Worm (Caenorhabditis elegans) whole organism, mixed stage, embryonic: ENCODE measurements around the gene spe-39.

ENCODE experiments used
- ceh-83 ChIP-seq: fragments of 200-800 bp; sonication (Bioruptor generic); optimal IDR thresholded peaks from 2 replicates; lab custom pipeline; 2018; ENCODE audit warnings: mild to moderate bottlenecking, missing genetic modification characterization, missing compliant biosample characterization
- drap-1 ChIP-seq: fragments of 200-800 bp; sonication (Bioruptor generic); optimal IDR thresholded peaks from 3 replicates; lab custom pipeline; 2018; ENCODE audit warnings: mild to moderate bottlenecking, missing genetic modification characterization, missing compliant biosample characterization
- elt-3 ChIP-seq: fragments of 150-350 bp; optimal IDR thresholded peaks from 2 replicates; lab custom pipeline; 2014; ENCODE audit warnings: missing biosample characterization, missing genetic modification characterization
- lin-13 ChIP-seq: fragments of 150-350 bp; optimal IDR thresholded peaks from 2 replicates; lab custom pipeline; 2014; ENCODE audit warnings: missing biosample characterization, missing genetic modification characterization
- mep-1 ChIP-seq: fragments of 150-350 bp; optimal IDR thresholded peaks from 2 replicates; lab custom pipeline; 2017; ENCODE audit warnings: missing biosample characterization, missing genetic modification reagents, missing genetic modification characterization, inconsistent platforms
- nhr-237 ChIP-seq: fragments of 150-350 bp; optimal IDR thresholded peaks from 2 replicates; lab custom pipeline; 2014; ENCODE audit warnings: missing biosample characterization, missing genetic modification characterization
- nhr-28 ChIP-seq: fragments of 150-350 bp; optimal IDR thresholded peaks from 2 replicates; lab custom pipeline; 2014; ENCODE audit warnings: missing biosample characterization, missing genetic modification characterization
- unc-39 ChIP-seq: fragments of 150-350 bp; optimal IDR thresholded peaks from 2 replicates; lab custom pipeline; 2014; ENCODE audit warnings: missing biosample characterization, missing genetic modification characterization
- ztf-11 ChIP-seq: fragments of 150-350 bp; optimal IDR thresholded peaks from 2 replicates; lab custom pipeline; 2014; ENCODE audit warnings: missing biosample characterization, missing genetic modification characterization

- TF ChIP-seq lin-13 (tag; lab: Kevin White, UChicago) (no peak), unc-39 (tag; lab: Kevin White, UChicago) (no peak), elt-3 (tag; lab: Kevin White, UChicago) (no peak), ztf-11 (tag; lab: Kevin White, UChicago) (no peak), mep-1 (tag; lab: Kevin White, UChicago) (no peak), drap-1 (GFP tag; lab: Kevin White, UChicago) (no peak), nhr-237 (tag; lab: Kevin White, UChicago) (no peak), ceh-83 (no peak), nhr-28 (tag; lab: Kevin White, UChicago) (no peak)
Measured at ce11 chrV:6830755-6831227, 45.5 kb downstream of the spe-39 start, which contains the start of gene col-142.
